Fruit fly (Drosophila melanogaster): ENCODE results near the gene Mgat4a.

Gene Mgat4a

DNA sequence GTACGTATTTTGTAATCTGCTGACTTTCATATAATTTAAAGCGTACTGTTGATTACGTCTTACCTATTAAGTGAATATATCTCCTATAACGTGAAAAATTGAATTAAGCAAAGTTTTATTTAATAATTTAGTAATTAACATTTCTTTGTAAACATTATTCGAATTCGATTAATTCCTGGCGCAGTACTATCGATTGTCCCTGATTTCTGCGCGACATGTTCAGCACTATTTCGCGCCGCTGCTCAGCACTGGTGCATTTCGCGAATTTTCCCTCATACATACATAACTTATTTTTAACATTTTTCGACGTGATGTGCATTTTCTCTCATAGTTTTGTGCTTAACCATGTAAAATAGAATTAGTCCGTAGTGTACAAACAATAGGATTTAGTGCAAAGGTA is 27.8 kb downstream of the Mgat4a start, which contains the start of gene Helz:
TSS of gene Helz (plus strand) at position 260 of the 400 bp plus-strand sequence.
- TF ChIP-seq CG9705 (GFP tag; optimal IDR thresholded peaks at IDR 0.05) (no peak), brk (GFP tag; optimal IDR thresholded peaks at IDR 0.05) (no peak), woc (GFP tag; optimal IDR thresholded peaks at IDR 0.05) (no peak), Mio (GFP tag; optimal IDR thresholded peaks at IDR 0.05) (no peak), Vsx2 (GFP tag; optimal IDR thresholded peaks at IDR 0.05; ENCODE audit: partially characterized antibody) (no peak), foxo (GFP tag; optimal IDR thresholded peaks at IDR 0.05) (no peak), Hr78 (GFP tag; optimal IDR thresholded peaks at IDR 0.05) (no peak), Abd-B (GFP tag; optimal IDR thresholded peaks at IDR 0.05) (no peak), Dif (GFP tag; optimal IDR thresholded peaks at IDR 0.05; ENCODE audit: partially characterized antibody) (no peak), Jra (GFP tag; optimal IDR thresholded peaks at IDR 0.05) (no peak), psq (GFP tag; optimal IDR thresholded peaks at IDR 0.05) (no peak), sv (GFP tag; optimal IDR thresholded peaks at IDR 0.05) (no peak), rgr (GFP tag; optimal IDR thresholded peaks at IDR 0.05) (peak; percentile 14), fru (GFP tag; optimal IDR thresholded peaks at IDR 0.05) (no peak), dsf (GFP tag; optimal IDR thresholded peaks at IDR 0.05; ENCODE audit: borderline replicate concordance) (no peak), h (GFP tag; optimal IDR thresholded peaks at IDR 0.05) (peak; percentile 22), jim (GFP tag; optimal IDR thresholded peaks at IDR 0.05) (no peak), sage (GFP tag; optimal IDR thresholded peaks at IDR 0.05) (peak; percentile 62), tai (GFP tag; optimal IDR thresholded peaks at IDR 0.05) (no peak), ey (GFP tag; optimal IDR thresholded peaks at IDR 0.05) (no peak), HLH106 (tag; optimal IDR thresholded peaks at IDR 0.05) (peak; percentile 6), CG32264 (GFP tag; optimal IDR thresholded peaks at IDR 0.05) (no peak), br (GFP tag; optimal IDR thresholded peaks at IDR 0.05) (no peak), Hnf4 (GFP tag; optimal IDR thresholded peaks at IDR 0.05) (peak; percentile 59), N (GFP tag; optimal IDR thresholded peaks at IDR 0.05) (no peak), pan (optimal IDR thresholded peaks at IDR 0.05) (no peak), Sp1 (GFP tag; optimal IDR thresholded peaks at IDR 0.05) (no peak), Hr83 (GFP tag; optimal IDR thresholded peaks at IDR 0.05; ENCODE audit: poor library complexity, severe bottlenecking) (peak; percentile 64), Dfd (GFP tag; optimal IDR thresholded peaks at IDR 0.05) (no peak), GATAd (GFP tag; optimal IDR thresholded peaks at IDR 0.05) (no peak), lola (GFP tag; optimal IDR thresholded peaks at IDR 0.05) (no peak), Rel (GFP tag; optimal IDR thresholded peaks at IDR 0.05) (no peak), Rel (tag; optimal IDR thresholded peaks at IDR 0.05) (no peak), dmrt93B (GFP tag; optimal IDR thresholded peaks at IDR 0.05) (no peak), CrebA (GFP tag; optimal IDR thresholded peaks at IDR 0.05; ENCODE audit: borderline replicate concordance) (no peak), OdsH (GFP tag; optimal IDR thresholded peaks at IDR 0.05) (peak; percentile 3), usp (GFP tag; optimal IDR thresholded peaks at IDR 0.05) (no peak), Myc (optimal IDR thresholded peaks at IDR 0.05) (no peak), dl (GFP tag; optimal IDR thresholded peaks at IDR 0.05; ENCODE audit: insufficient read depth in 1 of 2, partially characterized antibody in 2 of 2) (no peak)

DNA sequence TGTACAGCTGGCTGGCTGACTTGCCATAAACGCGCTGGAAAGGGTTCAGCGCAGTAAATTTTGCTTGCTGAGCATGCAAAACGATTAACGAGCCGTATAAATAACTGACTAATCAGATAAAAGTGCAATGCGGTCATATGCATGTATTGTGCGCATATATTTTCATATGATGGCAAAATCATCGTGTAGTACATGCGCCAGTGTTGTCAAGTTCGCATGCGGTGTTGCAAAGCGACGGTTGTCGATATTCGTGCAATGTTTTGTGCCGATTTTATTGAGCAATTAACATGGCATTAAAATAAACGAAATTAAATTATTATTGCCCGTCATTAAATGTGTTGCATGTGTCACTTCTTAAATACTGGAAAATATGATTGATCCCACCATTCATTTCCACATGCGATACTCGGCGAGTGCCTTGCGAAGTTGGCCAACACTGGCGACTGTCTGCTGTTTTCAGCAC is 28.3 kb downstream of the Mgat4a start:
- TF ChIP-seq sage (GFP tag; optimal IDR thresholded peaks at IDR 0.05): peak; percentile 81
- TF ChIP-seq CG9705 (GFP tag; optimal IDR thresholded peaks at IDR 0.05): peak; percentile 80
- peak; percentile 88 for TF ChIP-seq brk (GFP tag; optimal IDR thresholded peaks at IDR 0.05)
- TF ChIP-seq CG32264 (GFP tag; optimal IDR thresholded peaks at IDR 0.05): peak; percentile 74
- TF ChIP-seq ey (GFP tag; optimal IDR thresholded peaks at IDR 0.05): peak; percentile 87
- TF ChIP-seq Hr83 (GFP tag; optimal IDR thresholded peaks at IDR 0.05; ENCODE audit: poor library complexity, severe bottlenecking): peak; percentile 83
- peak; percentile 90 for TF ChIP-seq br (GFP tag; optimal IDR thresholded peaks at IDR 0.05)
- peak; percentile 71 for TF ChIP-seq Sp1 (GFP tag; optimal IDR thresholded peaks at IDR 0.05)
- TF ChIP-seq fru (GFP tag; optimal IDR thresholded peaks at IDR 0.05): peak; percentile 88
- TF ChIP-seq jim (GFP tag; optimal IDR thresholded peaks at IDR 0.05): no peak
- TF ChIP-seq Hnf4 (GFP tag; optimal IDR thresholded peaks at IDR 0.05): peak; percentile 95
- TF ChIP-seq Myc (optimal IDR thresholded peaks at IDR 0.05): peak; percentile 78
- TF ChIP-seq OdsH (GFP tag; optimal IDR thresholded peaks at IDR 0.05): peak; percentile 85
- TF ChIP-seq dmrt93B (GFP tag; optimal IDR thresholded peaks at IDR 0.05): peak; percentile 75
- no peak for TF ChIP-seq Hr78 (GFP tag; optimal IDR thresholded peaks at IDR 0.05)
- no peak for TF ChIP-seq Dfd (GFP tag; optimal IDR thresholded peaks at IDR 0.05)
- TF ChIP-seq HLH106 (tag; optimal IDR thresholded peaks at IDR 0.05): peak; percentile 79
- peak; percentile 54 for TF ChIP-seq sv (GFP tag; optimal IDR thresholded peaks at IDR 0.05)
- TF ChIP-seq dl (GFP tag; optimal IDR thresholded peaks at IDR 0.05; ENCODE audit: insufficient read depth in 1 of 2, partially characterized antibody in 2 of 2): no peak
- peak; percentile 83 for TF ChIP-seq dsf (GFP tag; optimal IDR thresholded peaks at IDR 0.05; ENCODE audit: borderline replicate concordance)
- no peak for TF ChIP-seq tai (GFP tag; optimal IDR thresholded peaks at IDR 0.05)
- TF ChIP-seq Vsx2 (GFP tag; optimal IDR thresholded peaks at IDR 0.05; ENCODE audit: partially characterized antibody): no peak
- no peak for TF ChIP-seq Abd-B (GFP tag; optimal IDR thresholded peaks at IDR 0.05)
- peak; percentile 88 for TF ChIP-seq GATAd (GFP tag; optimal IDR thresholded peaks at IDR 0.05)
- TF ChIP-seq foxo (GFP tag; optimal IDR thresholded peaks at IDR 0.05): peak; percentile 73 to 92
- no peak for TF ChIP-seq woc (GFP tag; optimal IDR thresholded peaks at IDR 0.05)
- no peak for TF ChIP-seq Rel (GFP tag; optimal IDR thresholded peaks at IDR 0.05)
- peak; percentile 81 for TF ChIP-seq Rel (tag; optimal IDR thresholded peaks at IDR 0.05)
- TF ChIP-seq psq (GFP tag; optimal IDR thresholded peaks at IDR 0.05): peak; percentile 81
- TF ChIP-seq rgr (GFP tag; optimal IDR thresholded peaks at IDR 0.05): peak; percentile 91
- TF ChIP-seq Mio (GFP tag; optimal IDR thresholded peaks at IDR 0.05): peak; percentile 44
- TF ChIP-seq Dif (GFP tag; optimal IDR thresholded peaks at IDR 0.05; ENCODE audit: partially characterized antibody): no peak
- peak; percentile 89 for TF ChIP-seq Jra (GFP tag; optimal IDR thresholded peaks at IDR 0.05)
- TF ChIP-seq lola (GFP tag; optimal IDR thresholded peaks at IDR 0.05): no peak
- TF ChIP-seq h (GFP tag; optimal IDR thresholded peaks at IDR 0.05): peak; percentile 92
